Worm (Caenorhabditis elegans) whole organism, L4 larva: Measurements from ENCODE around the gene nspc-16.

Experiments used
- D1046.2 ChIP-seq: fragments of 200-800 bp; sonication (Bioruptor generic); IDR thresholded peaks from 2 replicates; pipeline ENCODE4 v1.3.6; 2022; ENCODE audit warnings: missing genetic modification characterization, missing compliant biosample characterization
- F10B5.3 ChIP-seq: sonication (generic microtip); optimal IDR thresholded peaks from 2 replicates; lab custom pipeline; 2016; ENCODE audit warnings: mild to moderate bottlenecking, missing genetic modification characterization, missing compliant biosample characterization
- F26F4.8 ChIP-seq: fragments of 200-800 bp; sonication (Bioruptor generic); conservative IDR thresholded peaks from 2 replicates; pipeline ENCODE4 v1.3.6; 2022; ENCODE audit warnings: missing genetic modification characterization, missing compliant biosample characterization
- F37D6.2 ChIP-seq: sonication (generic microtip); optimal IDR thresholded peaks from 2 replicates; lab custom pipeline; 2016; ENCODE audit warnings: mild to moderate bottlenecking, missing genetic modification characterization, missing compliant biosample characterization
- F44E2.7 ChIP-seq: fragments of 200-800 bp; sonication (Bioruptor generic); IDR thresholded peaks from 2 replicates; pipeline ENCODE4 v2.1.2; 2022; ENCODE audit warnings: missing genetic modification characterization, missing compliant biosample characterization
- F49E8.2 ChIP-seq: sonication (generic microtip); optimal IDR thresholded peaks from 2 replicates; lab custom pipeline; 2016; ENCODE audit warnings: missing compliant biosample characterization, mild to moderate bottlenecking, missing genetic modification characterization, borderline replicate concordance
- T20F7.1 ChIP-seq: fragments of 200-800 bp; sonication (Bioruptor generic); optimal IDR thresholded peaks from 2 replicates; lab custom pipeline; 2018; ENCODE audit warnings: mild to moderate bottlenecking, missing genetic modification characterization, missing compliant biosample characterization
- Y48G9A.11 ChIP-seq: fragments of 200-800 bp; sonication (Bioruptor generic); IDR thresholded peaks from 2 replicates; pipeline ENCODE4 v1.3.6; 2022; ENCODE audit warnings: missing genetic modification reagents, missing genetic modification characterization, missing compliant biosample characterization
- ZK337.2 ChIP-seq: fragments of 200-800 bp; sonication (Bioruptor generic); IDR thresholded peaks from 2 replicates; pipeline ENCODE4 v1.3.6; 2022; ENCODE audit warnings: missing genetic modification reagents, missing genetic modification characterization, missing compliant biosample characterization
- ama-1 ChIP-seq: fragments of 150-350 bp; optimal IDR thresholded peaks from 2 replicates; lab custom pipeline; 2014; ENCODE audit warnings: inconsistent platforms, mixed read lengths
- ceh-20 ChIP-seq: fragments of 200-800 bp; sonication (Bioruptor generic); IDR thresholded peaks from 2 replicates; pipeline ENCODE4 v1.3.6; 2022; ENCODE audit warnings: missing genetic modification reagents, missing genetic modification characterization, missing compliant biosample characterization
- ceh-32 ChIP-seq: sonication (generic microtip); optimal IDR thresholded peaks from 2 replicates; lab custom pipeline; 2016; ENCODE audit warnings: mild to moderate bottlenecking, missing genetic modification characterization, missing compliant biosample characterization; ENCODE audit not compliant: poor library complexity
- ces-1 ChIP-seq: fragments of 150-350 bp; sonication (generic microtip); optimal IDR thresholded peaks from 4 replicates; lab custom pipeline; 2014; ENCODE audit warnings: missing biosample characterization, missing genetic modification reagents, missing genetic modification characterization
- ctbp-1 ChIP-seq: fragments of 200-800 bp; sonication (Bioruptor generic); IDR thresholded peaks from 2 replicates; pipeline ENCODE4 v1.3.6; 2022; ENCODE audit warnings: missing genetic modification reagents, missing genetic modification characterization, missing compliant biosample characterization
- daf-12 ChIP-seq: fragments of 150-350 bp; optimal IDR thresholded peaks from 2 replicates; lab custom pipeline; 2014; ENCODE audit warnings: missing biosample characterization, missing genetic modification reagents, missing genetic modification characterization
- daf-16 ChIP-seq, 3 experiments: sonication (generic microtip); optimal IDR thresholded peaks; 2 replicates each; lab custom pipeline; 2016 to 2017; ENCODE audit warnings: missing genetic modification characterization in 3 of 3, missing genetic modification reagents in 3 of 3, mild to moderate bottlenecking in 2 of 3, missing compliant biosample characterization in 2 of 3, missing biosample characterization in 1 of 3, moderate library complexity in 1 of 3
- daf-8 ChIP-seq: fragments of 200-800 bp; sonication (Bioruptor generic); IDR thresholded peaks from 2 replicates; pipeline ENCODE4 v1.3.6; 2022; ENCODE audit warnings: missing genetic modification characterization, missing compliant biosample characterization
- dmd-8 ChIP-seq: fragments of 200-800 bp; sonication (Bioruptor generic); IDR thresholded peaks from 2 replicates; pipeline ENCODE4 v1.3.6; 2022; ENCODE audit warnings: missing genetic modification characterization, missing compliant biosample characterization
- dmd-9 ChIP-seq: fragments of 200-800 bp; sonication (Bioruptor generic); IDR thresholded peaks from 2 replicates; pipeline ENCODE4 v1.3.6; 2022; ENCODE audit warnings: missing genetic modification reagents, missing genetic modification characterization, missing compliant biosample characterization
- fkh-10 ChIP-seq: fragments of 150-350 bp; optimal IDR thresholded peaks from 2 replicates; lab custom pipeline; 2014; ENCODE audit warnings: missing biosample characterization, missing genetic modification reagents, missing genetic modification characterization
- hif-1 ChIP-seq, 2 experiments: sonication (generic microtip); optimal IDR thresholded peaks; 2 replicates each; lab custom pipeline; 2016 to 2017; ENCODE audit warnings: missing compliant biosample characterization in 2 of 2, missing genetic modification characterization in 2 of 2, missing genetic modification reagents in 2 of 2, missing genotype in 2 of 2, mild to moderate bottlenecking in 1 of 2
- hlh-30 ChIP-seq: sonication (generic microtip); optimal IDR thresholded peaks from 2 replicates; lab custom pipeline; 2017; ENCODE audit warnings: antibody characterized with exemption, mild to moderate bottlenecking, missing genetic modification characterization, missing compliant biosample characterization; ENCODE audit not compliant: insufficient read depth
- hmg-1.1 ChIP-seq: fragments of 200-800 bp; sonication (Bioruptor generic); IDR thresholded peaks from 2 replicates; pipeline ENCODE4 v1.3.6; 2022; ENCODE audit warnings: missing genetic modification reagents, missing genetic modification characterization, missing compliant biosample characterization
- lin-15B ChIP-seq: fragments of 150-350 bp; sonication (generic microtip); optimal IDR thresholded peaks from 3 replicates; lab custom pipeline; 2014; ENCODE audit warnings: missing biosample characterization, missing genetic modification characterization
- lir-3 ChIP-seq: sonication (generic microtip); optimal IDR thresholded peaks from 2 replicates; lab custom pipeline; 2016; ENCODE audit warnings: mild to moderate bottlenecking, missing genetic modification characterization, missing compliant biosample characterization
- lsy-2 ChIP-seq, 2 experiments: fragments of 150-350 bp in 1 of 2; sonication (generic microtip) in 1 of 2; optimal IDR thresholded peaks; 2 replicates each; lab custom pipeline; 2014 to 2017; ENCODE audit warnings: missing biosample characterization in 2 of 2, missing genetic modification characterization in 2 of 2
- madf-5 ChIP-seq, 2 experiments: fragments of 200-800 bp; sonication (Bioruptor generic); IDR thresholded peaks; 2 replicates each; pipeline ENCODE4 v1.3.6; 2022; ENCODE audit warnings: missing compliant biosample characterization in 2 of 2, missing genetic modification characterization in 2 of 2
- madf-9 ChIP-seq: fragments of 200-800 bp; sonication (Bioruptor generic); conservative IDR thresholded peaks from 2 replicates; pipeline ENCODE4 v1.3.6; 2022; ENCODE audit warnings: missing genetic modification reagents, missing genetic modification characterization, missing compliant biosample characterization
- mdt-29 ChIP-seq: fragments of 200-800 bp; sonication (Bioruptor generic); IDR thresholded peaks from 2 replicates; pipeline ENCODE4 v1.3.6; 2022; ENCODE audit warnings: missing genetic modification reagents, missing genetic modification characterization, missing compliant biosample characterization
- mep-1 ChIP-seq: fragments of 150-350 bp; sonication (generic microtip); optimal IDR thresholded peaks from 3 replicates; lab custom pipeline; 2014; ENCODE audit warnings: missing biosample characterization, missing genetic modification characterization
- mes-2 ChIP-seq: sonication (generic microtip); optimal IDR thresholded peaks from 2 replicates; lab custom pipeline; 2016; ENCODE audit warnings: missing genotype, mild to moderate bottlenecking, missing genetic modification characterization, missing compliant biosample characterization; ENCODE audit not compliant: poor library complexity, severe bottlenecking
- mxl-2 ChIP-seq: fragments of 200-800 bp; sonication (Bioruptor generic); conservative IDR thresholded peaks from 2 replicates; pipeline ENCODE4 v1.3.6; 2022; ENCODE audit warnings: missing genetic modification reagents, missing genetic modification characterization, missing compliant biosample characterization
- nhr-10 ChIP-seq: fragments of 150-350 bp; optimal IDR thresholded peaks from 2 replicates; lab custom pipeline; 2014; ENCODE audit warnings: missing biosample characterization, missing genetic modification characterization
- nhr-102 ChIP-seq: sonication (generic microtip); optimal IDR thresholded peaks from 2 replicates; lab custom pipeline; 2016; ENCODE audit warnings: mild to moderate bottlenecking, missing genetic modification characterization, moderate library complexity, missing compliant biosample characterization
- nhr-237 ChIP-seq: sonication (generic microtip); optimal IDR thresholded peaks from 2 replicates; lab custom pipeline; 2017; ENCODE audit warnings: missing biosample characterization, missing genetic modification characterization
- nhr-28 ChIP-seq: fragments of 150-350 bp; optimal IDR thresholded peaks from 2 replicates; lab custom pipeline; 2014; ENCODE audit warnings: missing biosample characterization, missing genetic modification characterization
- nhr-41 ChIP-seq: fragments of 200-800 bp; sonication (Bioruptor generic); IDR thresholded peaks from 2 replicates; pipeline ENCODE4 v1.3.6; 2022; ENCODE audit warnings: missing genetic modification reagents, missing genetic modification characterization, missing compliant biosample characterization
- nhr-6 ChIP-seq: fragments of 150-350 bp; optimal IDR thresholded peaks from 2 replicates; lab custom pipeline; 2014; ENCODE audit warnings: missing biosample characterization, missing genetic modification characterization
- nhr-77 ChIP-seq: fragments of 150-350 bp; optimal IDR thresholded peaks from 2 replicates; lab custom pipeline; 2014; ENCODE audit warnings: missing biosample characterization, missing genetic modification characterization
- pha-4 ChIP-seq, 2 experiments: fragments of 150-350 bp in 1 of 2; fragments of 200-800 bp in 1 of 2; sonication (Bioruptor generic) in 1 of 2; IDR thresholded peaks in 1 of 2; optimal IDR thresholded peaks in 1 of 2; 2 replicates each; pipeline versions ENCODE4 v1.3.6 to Lab custom; 2014 to 2022; ENCODE audit warnings: missing genetic modification characterization in 2 of 2, missing genetic modification reagents in 2 of 2, missing biosample characterization in 1 of 2, missing compliant biosample characterization in 1 of 2
- rbr-2 ChIP-seq: sonication (generic microtip); optimal IDR thresholded peaks from 2 replicates; lab custom pipeline; 2016; ENCODE audit warnings: missing genotype, missing genetic modification characterization, missing compliant biosample characterization
- saeg-2 ChIP-seq: fragments of 200-800 bp; sonication (Bioruptor generic); IDR thresholded peaks from 2 replicates; pipeline ENCODE4 v1.3.6; 2022; ENCODE audit warnings: missing genetic modification reagents, missing genetic modification characterization, missing compliant biosample characterization
- sdz-12 ChIP-seq: fragments of 200-800 bp; sonication (Bioruptor generic); optimal IDR thresholded peaks from 2 replicates; lab custom pipeline; 2018; ENCODE audit warnings: mild to moderate bottlenecking, missing genetic modification characterization, missing compliant biosample characterization
- set-16 ChIP-seq: fragments of 200-800 bp; sonication (Bioruptor generic); IDR thresholded peaks from 2 replicates; pipeline ENCODE4 v1.3.6; 2022; ENCODE audit warnings: missing genetic modification reagents, missing genetic modification characterization, missing compliant biosample characterization
- skn-1 ChIP-seq: fragments of 150-350 bp; optimal IDR thresholded peaks from 2 replicates; lab custom pipeline; 2014; ENCODE audit warnings: missing biosample characterization, missing genetic modification characterization
- tag-97 ChIP-seq: fragments of 200-800 bp; sonication (Bioruptor generic); IDR thresholded peaks from 2 replicates; pipeline ENCODE4 v1.3.6; 2022; ENCODE audit warnings: missing genetic modification characterization, missing compliant biosample characterization
- unc-130 ChIP-seq: sonication (generic microtip); optimal IDR thresholded peaks from 2 replicates; lab custom pipeline; 2016; ENCODE audit warnings: missing genetic modification reagents, missing genetic modification characterization, missing compliant biosample characterization
- unc-62 ChIP-seq, 3 experiments: fragments of 150-350 bp in 1 of 3; sonication (generic microtip); optimal IDR thresholded peaks in 2 of 3; peaks in 1 of 3; 1 replicate in 1 of 3; 2 replicates in 2 of 3; lab custom pipeline; 2014 to 2017; ENCODE audit warnings: missing biosample characterization in 3 of 3, missing genetic modification characterization in 3 of 3, missing genetic modification reagents in 3 of 3, missing genotype in 1 of 3
- ztf-11 ChIP-seq: fragments of 150-350 bp; optimal IDR thresholded peaks from 2 replicates; lab custom pipeline; 2014; ENCODE audit warnings: missing biosample characterization, missing genetic modification characterization

nspc-16 gene

ce11 chrX:14561416-14561973, 38.1 kb downstream of the nspc-16 start (continued):
- TF ChIP-seq dmd-9, result no peak
- TF ChIP-seq lin-15B (tag; lab: Kevin White, UChicago), result no peak
- TF ChIP-seq ztf-11 (tag; lab: Kevin White, UChicago), result no peak
- TF ChIP-seq daf-16 (GFP tag; optimal IDR thresholded peaks at IDR 0.05; lab: Kevin White, UChicago), result no peak
- peak; percentile 53 for TF ChIP-seq daf-16 (tag; optimal IDR thresholded peaks at IDR 0.05; lab: Kevin White, UChicago)
- TF ChIP-seq mdt-29 (GFP tag; lab: Robert Waterston, UW), result no peak; the same call in 1 of the 2 replicates
- peak in 1 of 2 experiments; percentile 88 for TF ChIP-seq unc-62 (GFP tag; optimal IDR thresholded peaks at IDR 0.05 in 1 of 2; lab: Kevin White, UChicago)
- TF ChIP-seq unc-62 (tag; optimal IDR thresholded peaks at IDR 0.05; lab: Kevin White, UChicago), result no peak
- no peak for TF ChIP-seq F26F4.8 (GFP tag; lab: Robert Waterston, UW)
- no peak; the same call in 1 of the 2 replicates for TF ChIP-seq tag-97 (GFP tag; lab: Robert Waterston, UW)
- TF ChIP-seq dmd-8 (GFP tag; lab: Robert Waterston, UW), result 0 out of 2 replicates have a peak, but pooled peaks have one; percentile 56
- TF ChIP-seq mep-1 (tag; lab: Kevin White, UChicago), result peak; percentile 72
- TF ChIP-seq F10B5.3 (tag; lab: Kevin White, UChicago), result no peak
- no peak for TF ChIP-seq unc-130 (GFP tag; lab: Kevin White, UChicago)
- peak; percentile 68 for TF ChIP-seq fkh-10 (GFP tag; lab: Kevin White, UChicago)
- TF ChIP-seq madf-9 (GFP tag; lab: Robert Waterston, UW), result no peak
- TF ChIP-seq daf-12 (tag; lab: Kevin White, UChicago), result no peak
- no peak for TF ChIP-seq nhr-102 (tag; lab: Kevin White, UChicago)
- TF ChIP-seq mes-2 (tag; lab: Kevin White, UChicago), result no peak
- TF ChIP-seq ces-1 (GFP tag; lab: Kevin White, UChicago), result peak; percentile 42
- peak; percentile 54 for TF ChIP-seq F37D6.2
- no peak for TF ChIP-seq nhr-10 (tag; lab: Kevin White, UChicago)
- peak; percentile 80 for TF ChIP-seq hlh-30 (tag; lab: Kevin White, UChicago)
- peak; percentile 49 to 98 for TF ChIP-seq hif-1 (tag; optimal IDR thresholded peaks at IDR 0.05; lab: Kevin White, UChicago)
- TF ChIP-seq nhr-28, result peak; percentile 18
- TF ChIP-seq skn-1 (tag; lab: Kevin White, UChicago), result no peak
- TF ChIP-seq mxl-2 (GFP tag; lab: Robert Waterston, UW), result no peak
- no peak for TF ChIP-seq daf-8 (GFP tag; lab: Robert Waterston, UW)
- TF ChIP-seq Y48G9A.11 (GFP tag; lab: Robert Waterston, UW), result no peak
- peak; percentile 70; the same call in 1 of the 2 replicates for TF ChIP-seq hmg-1.1 (GFP tag; lab: Robert Waterston, UW)
- peak; percentile 80 for TF ChIP-seq ceh-20
- TF ChIP-seq D1046.2, result no peak
- TF ChIP-seq F44E2.7 (GFP tag; lab: Robert Waterston, UW), result no peak
- no peak for TF ChIP-seq nhr-6 (tag; lab: Kevin White, UChicago)
- no peak for TF ChIP-seq ZK337.2 (GFP tag; lab: Robert Waterston, UW)
- no peak for TF ChIP-seq nhr-237
- peak; percentile 40 for TF ChIP-seq ama-1 (lab: Kevin White, UChicago)
- no peak for TF ChIP-seq F49E8.2 (tag; lab: Kevin White, UChicago)
- peak; percentile 46 for TF ChIP-seq set-16 (GFP tag; lab: Robert Waterston, UW)
- TF ChIP-seq T20F7.1 (GFP tag; lab: Kevin White, UChicago), result no peak
- TF ChIP-seq sdz-12 (GFP tag; lab: Kevin White, UChicago), result no peak
- TF ChIP-seq pha-4 (GFP tag; IDR thresholded peaks at IDR 0.05; lab: Robert Waterston, UW), result no peak
- TF ChIP-seq pha-4 (tag; optimal IDR thresholded peaks at IDR 0.05; lab: Kevin White, UChicago), result peak; percentile 37
- TF ChIP-seq ceh-32, result peak; percentile 24
- TF ChIP-seq madf-5 (GFP tag; IDR thresholded peaks at IDR 0.05; lab: Robert Waterston, UW), result no peak
- TF ChIP-seq lsy-2 (tag; optimal IDR thresholded peaks at IDR 0.05; lab: Kevin White, UChicago), result peak; percentile 58 to 70
- TF ChIP-seq saeg-2 (GFP tag; lab: Robert Waterston, UW), result peak; percentile 86
- no peak for TF ChIP-seq nhr-77 (tag; lab: Kevin White, UChicago)
- TF ChIP-seq lir-3 (tag; lab: Kevin White, UChicago), result no peak
- peak; percentile 70 for TF ChIP-seq rbr-2 (tag; lab: Kevin White, UChicago)
- no peak for TF ChIP-seq nhr-41 (GFP tag; lab: Robert Waterston, UW)
- TF ChIP-seq ctbp-1 (GFP tag; lab: Robert Waterston, UW), result peak; percentile 86
